Worm (Caenorhabditis elegans): ENCODE data around the gene F59A6.2.

- TF ChIP-seq elt-3 (tag; optimal IDR thresholded peaks at IDR 0.05) (no peak), snpc-4 (tag; optimal IDR thresholded peaks at IDR 0.05) (no peak), nhr-237 (tag; optimal IDR thresholded peaks at IDR 0.05) (no peak), zag-1 (tag; optimal IDR thresholded peaks at IDR 0.05) (peak; percentile 52), ceh-16 (tag; optimal IDR thresholded peaks at IDR 0.05) (no peak), alr-1 (tag; optimal IDR thresholded peaks at IDR 0.05) (no peak), unc-62 (GFP tag; optimal IDR thresholded peaks at IDR 0.05) (no peak), nhr-12 (tag; optimal IDR thresholded peaks at IDR 0.05) (no peak), nhr-11 (tag; optimal IDR thresholded peaks at IDR 0.05) (no peak), aly-2 (tag; optimal IDR thresholded peaks at IDR 0.05) (no peak), lsy-2 (tag; optimal IDR thresholded peaks at IDR 0.05) (peak; percentile 89 to 95), lin-39 (tag; optimal IDR thresholded peaks at IDR 0.05) (no peak), egl-27 (tag; optimal IDR thresholded peaks at IDR 0.05) (peak; percentile 70), R02D3.7 (tag; optimal IDR thresholded peaks at IDR 0.05) (peak; percentile 56)
Measured at ce11 chrII:4999122-4999521, 15.4 kb upstream of the F59A6.2 start, which contains the start of gene citk-2.
